Worm (Caenorhabditis elegans) whole organism, L4 larva: ENCODE data around the gene Y22D7AR.7.
A peak's percentile ranks its signal among the peaks of the same experiment; 100 is the strongest.

ENCODE experiments used
- D1046.2 ChIP-seq: fragments of 200-800 bp; sonication (Bioruptor generic); IDR thresholded peaks from 2 replicates; pipeline ENCODE4 v1.3.6; 2022; ENCODE audit warnings: missing genetic modification characterization, missing compliant biosample characterization
- F10B5.3 ChIP-seq: sonication (generic microtip); optimal IDR thresholded peaks from 2 replicates; lab custom pipeline; 2016; ENCODE audit warnings: mild to moderate bottlenecking, missing genetic modification characterization, missing compliant biosample characterization
- F49E8.2 ChIP-seq: sonication (generic microtip); optimal IDR thresholded peaks from 2 replicates; lab custom pipeline; 2016; ENCODE audit warnings: missing compliant biosample characterization, mild to moderate bottlenecking, missing genetic modification characterization, borderline replicate concordance
- R02D3.7 ChIP-seq: fragments of 150-350 bp; sonication (generic microtip); optimal IDR thresholded peaks from 3 replicates; lab custom pipeline; 2014; ENCODE audit warnings: missing biosample characterization, missing genetic modification characterization
- T20F7.1 ChIP-seq: fragments of 200-800 bp; sonication (Bioruptor generic); optimal IDR thresholded peaks from 2 replicates; lab custom pipeline; 2018; ENCODE audit warnings: mild to moderate bottlenecking, missing genetic modification characterization, missing compliant biosample characterization
- Y48G9A.11 ChIP-seq: fragments of 200-800 bp; sonication (Bioruptor generic); IDR thresholded peaks from 2 replicates; pipeline ENCODE4 v1.3.6; 2022; ENCODE audit warnings: missing genetic modification reagents, missing genetic modification characterization, missing compliant biosample characterization
- Y5F2A.4 ChIP-seq: fragments of 200-800 bp; sonication (Bioruptor generic); optimal IDR thresholded peaks from 2 replicates; lab custom pipeline; 2018; ENCODE audit warnings: mild to moderate bottlenecking, missing genetic modification characterization, missing compliant biosample characterization
- ZK546.5 ChIP-seq, 2 experiments: sonication (generic microtip); optimal IDR thresholded peaks; 2 replicates each; lab custom pipeline; 2017; ENCODE audit warnings: missing biosample characterization in 2 of 2, missing genetic modification characterization in 2 of 2
- aly-2 ChIP-seq: sonication (generic microtip); optimal IDR thresholded peaks from 2 replicates; lab custom pipeline; 2018; ENCODE audit warnings: missing biosample characterization, missing genetic modification characterization
- arid-1 ChIP-seq: fragments of 200-800 bp; sonication (Bioruptor generic); conservative IDR thresholded peaks from 2 replicates; pipeline ENCODE4 v1.3.6; 2022; ENCODE audit warnings: missing genetic modification reagents, missing genetic modification characterization, missing compliant biosample characterization
- ceh-32 ChIP-seq: sonication (generic microtip); optimal IDR thresholded peaks from 2 replicates; lab custom pipeline; 2016; ENCODE audit warnings: mild to moderate bottlenecking, missing genetic modification characterization, missing compliant biosample characterization; ENCODE audit not compliant: poor library complexity
- daf-16 ChIP-seq, 3 experiments: sonication (generic microtip); optimal IDR thresholded peaks; 2 replicates each; lab custom pipeline; 2016 to 2017; ENCODE audit warnings: missing genetic modification characterization in 3 of 3, missing genetic modification reagents in 3 of 3, mild to moderate bottlenecking in 2 of 3, missing compliant biosample characterization in 2 of 3, missing biosample characterization in 1 of 3, moderate library complexity in 1 of 3
- dmd-6 ChIP-seq: fragments of 200-800 bp; sonication (Bioruptor generic); IDR thresholded peaks from 2 replicates; pipeline ENCODE4 v1.3.6; 2022; ENCODE audit warnings: missing genetic modification reagents, missing genetic modification characterization, missing compliant biosample characterization
- dmd-8 ChIP-seq: fragments of 200-800 bp; sonication (Bioruptor generic); IDR thresholded peaks from 2 replicates; pipeline ENCODE4 v1.3.6; 2022; ENCODE audit warnings: missing genetic modification characterization, missing compliant biosample characterization
- dmd-9 ChIP-seq: fragments of 200-800 bp; sonication (Bioruptor generic); IDR thresholded peaks from 2 replicates; pipeline ENCODE4 v1.3.6; 2022; ENCODE audit warnings: missing genetic modification reagents, missing genetic modification characterization, missing compliant biosample characterization
- dve-1 ChIP-seq: sonication (generic microtip); optimal IDR thresholded peaks from 2 replicates; lab custom pipeline; 2017; ENCODE audit warnings: antibody characterized with exemption, mild to moderate bottlenecking, missing genetic modification characterization, missing compliant biosample characterization; ENCODE audit not compliant: insufficient read depth
- egl-27 ChIP-seq: sonication (generic microtip); optimal IDR thresholded peaks from 3 replicates; lab custom pipeline; 2017; ENCODE audit warnings: missing biosample characterization, missing genetic modification reagents, missing genetic modification characterization
- fkh-10 ChIP-seq: fragments of 150-350 bp; optimal IDR thresholded peaks from 2 replicates; lab custom pipeline; 2014; ENCODE audit warnings: missing biosample characterization, missing genetic modification reagents, missing genetic modification characterization
- fos-1 ChIP-seq: fragments of 150-350 bp; optimal IDR thresholded peaks from 2 replicates; lab custom pipeline; 2014; ENCODE audit warnings: missing biosample characterization, missing genetic modification characterization
- hif-1 ChIP-seq, 2 experiments: sonication (generic microtip); optimal IDR thresholded peaks; 2 replicates each; lab custom pipeline; 2016 to 2017; ENCODE audit warnings: missing compliant biosample characterization in 2 of 2, missing genetic modification characterization in 2 of 2, missing genetic modification reagents in 2 of 2, missing genotype in 2 of 2, mild to moderate bottlenecking in 1 of 2
- hlh-30 ChIP-seq: sonication (generic microtip); optimal IDR thresholded peaks from 2 replicates; lab custom pipeline; 2017; ENCODE audit warnings: antibody characterized with exemption, mild to moderate bottlenecking, missing genetic modification characterization, missing compliant biosample characterization; ENCODE audit not compliant: insufficient read depth
- hmg-1.1 ChIP-seq: fragments of 200-800 bp; sonication (Bioruptor generic); IDR thresholded peaks from 2 replicates; pipeline ENCODE4 v1.3.6; 2022; ENCODE audit warnings: missing genetic modification reagents, missing genetic modification characterization, missing compliant biosample characterization
- lim-7 ChIP-seq: fragments of 200-800 bp; sonication (Bioruptor generic); IDR thresholded peaks from 2 replicates; pipeline ENCODE4 v1.3.6; 2022; ENCODE audit warnings: missing genetic modification characterization, missing compliant biosample characterization
- lin-1 ChIP-seq: fragments of 200-800 bp; sonication (Bioruptor generic); IDR thresholded peaks from 2 replicates; pipeline ENCODE4 v1.3.6; 2022; ENCODE audit warnings: missing genetic modification reagents, missing genetic modification characterization, missing compliant biosample characterization
- lsy-2 ChIP-seq, 2 experiments: fragments of 150-350 bp in 1 of 2; sonication (generic microtip) in 1 of 2; optimal IDR thresholded peaks; 2 replicates each; lab custom pipeline; 2014 to 2017; ENCODE audit warnings: missing biosample characterization in 2 of 2, missing genetic modification characterization in 2 of 2
- madf-9 ChIP-seq: fragments of 200-800 bp; sonication (Bioruptor generic); conservative IDR thresholded peaks from 2 replicates; pipeline ENCODE4 v1.3.6; 2022; ENCODE audit warnings: missing genetic modification reagents, missing genetic modification characterization, missing compliant biosample characterization
- mdt-29 ChIP-seq: fragments of 200-800 bp; sonication (Bioruptor generic); IDR thresholded peaks from 2 replicates; pipeline ENCODE4 v1.3.6; 2022; ENCODE audit warnings: missing genetic modification reagents, missing genetic modification characterization, missing compliant biosample characterization
- mxl-2 ChIP-seq: fragments of 200-800 bp; sonication (Bioruptor generic); conservative IDR thresholded peaks from 2 replicates; pipeline ENCODE4 v1.3.6; 2022; ENCODE audit warnings: missing genetic modification reagents, missing genetic modification characterization, missing compliant biosample characterization
- nhr-11 ChIP-seq: fragments of 150-350 bp; optimal IDR thresholded peaks from 2 replicates; lab custom pipeline; 2014; ENCODE audit warnings: missing biosample characterization, missing genetic modification characterization
- nhr-111 ChIP-seq: fragments of 200-800 bp; sonication (Bioruptor generic); optimal IDR thresholded peaks from 2 replicates; lab custom pipeline; 2018; ENCODE audit warnings: mild to moderate bottlenecking, missing genetic modification characterization, missing compliant biosample characterization
- nhr-25 ChIP-seq: sonication (generic microtip); optimal IDR thresholded peaks from 2 replicates; lab custom pipeline; 2017; ENCODE audit warnings: missing genetic modification characterization, mild to moderate bottlenecking, missing compliant biosample characterization, antibody characterized with exemption, moderate library complexity, borderline replicate concordance; ENCODE audit not compliant: insufficient read depth
- nhr-28 ChIP-seq: fragments of 150-350 bp; optimal IDR thresholded peaks from 2 replicates; lab custom pipeline; 2014; ENCODE audit warnings: missing biosample characterization, missing genetic modification characterization
- nhr-41 ChIP-seq: fragments of 200-800 bp; sonication (Bioruptor generic); IDR thresholded peaks from 2 replicates; pipeline ENCODE4 v1.3.6; 2022; ENCODE audit warnings: missing genetic modification reagents, missing genetic modification characterization, missing compliant biosample characterization
- nhr-48 ChIP-seq: sonication (generic microtip); optimal IDR thresholded peaks from 2 replicates; lab custom pipeline; 2016; ENCODE audit warnings: mild to moderate bottlenecking, missing genetic modification characterization, missing compliant biosample characterization
- nhr-76 ChIP-seq: fragments of 150-350 bp; optimal IDR thresholded peaks from 2 replicates; lab custom pipeline; 2014; ENCODE audit warnings: missing biosample characterization, missing genetic modification characterization
- nhr-77 ChIP-seq: fragments of 150-350 bp; optimal IDR thresholded peaks from 2 replicates; lab custom pipeline; 2014; ENCODE audit warnings: missing biosample characterization, missing genetic modification characterization
- pha-4 ChIP-seq, 2 experiments: fragments of 150-350 bp in 1 of 2; fragments of 200-800 bp in 1 of 2; sonication (Bioruptor generic) in 1 of 2; IDR thresholded peaks in 1 of 2; optimal IDR thresholded peaks in 1 of 2; 2 replicates each; pipeline versions ENCODE4 v1.3.6 to Lab custom; 2014 to 2022; ENCODE audit warnings: missing genetic modification characterization in 2 of 2, missing genetic modification reagents in 2 of 2, missing biosample characterization in 1 of 2, missing compliant biosample characterization in 1 of 2
- php-3 ChIP-seq: fragments of 200-800 bp; sonication (Bioruptor generic); IDR thresholded peaks from 2 replicates; pipeline ENCODE4 v1.3.6; 2022; ENCODE audit warnings: missing genetic modification reagents, missing genetic modification characterization, missing compliant biosample characterization
- pqm-1 ChIP-seq: sonication (generic microtip); optimal IDR thresholded peaks from 2 replicates; lab custom pipeline; 2017; ENCODE audit warnings: missing biosample characterization, missing genetic modification characterization
- sdz-12 ChIP-seq: fragments of 200-800 bp; sonication (Bioruptor generic); optimal IDR thresholded peaks from 2 replicates; lab custom pipeline; 2018; ENCODE audit warnings: mild to moderate bottlenecking, missing genetic modification characterization, missing compliant biosample characterization
- snpc-1.2 ChIP-seq: fragments of 200-800 bp; sonication (Bioruptor generic); IDR thresholded peaks from 2 replicates; pipeline ENCODE4 v1.3.6; 2022; ENCODE audit warnings: missing genetic modification reagents, missing genetic modification characterization, missing compliant biosample characterization
- spr-3 ChIP-seq: fragments of 200-800 bp; sonication (Bioruptor generic); optimal IDR thresholded peaks from 2 replicates; lab custom pipeline; 2018; ENCODE audit warnings: mild to moderate bottlenecking, missing genetic modification characterization, missing compliant biosample characterization
- tra-1 ChIP-seq: fragments of 200-800 bp; sonication (Bioruptor generic); IDR thresholded peaks from 2 replicates; pipeline ENCODE4 v1.3.6; 2022; ENCODE audit warnings: missing genetic modification reagents, missing genetic modification characterization, missing compliant biosample characterization
- unc-130 ChIP-seq: sonication (generic microtip); optimal IDR thresholded peaks from 2 replicates; lab custom pipeline; 2016; ENCODE audit warnings: missing genetic modification reagents, missing genetic modification characterization, missing compliant biosample characterization
- ztf-7 ChIP-seq: fragments of 150-350 bp; optimal IDR thresholded peaks from 2 replicates; lab custom pipeline; 2014; ENCODE audit warnings: missing biosample characterization, missing genetic modification characterization

Gene Y22D7AR.7

ce11 chrIII:1704020-1704419, 16.1 kb upstream of the Y22D7AR.7 start:
- TF ChIP-seq spr-3 (GFP tag; lab: Kevin White, UChicago) (no peak), hmg-1.1 (GFP tag; lab: Robert Waterston, UW) (no peak), php-3 (GFP tag; lab: Robert Waterston, UW) (no peak), hlh-30 (tag; lab: Kevin White, UChicago) (no peak), D1046.2 (GFP tag; lab: Robert Waterston, UW) (0 out of 2 replicates have a peak, but pooled peaks have one; percentile 42), fos-1 (no peak)
- TF ChIP-seq, all 104 proteins: peak for 1

ce11 chrIII:1702337-1702736, 14.4 kb upstream of the Y22D7AR.7 start, which contains the start of gene spex-3:
Gene spex-3, minus strand, starts transcription at chrIII:1702437.
- no peak for TF ChIP-seq nhr-25 (tag; lab: Kevin White, UChicago)
- no peak for TF ChIP-seq R02D3.7 (tag; lab: Kevin White, UChicago)
- TF ChIP-seq ztf-7: no peak
- TF ChIP-seq mxl-2 (GFP tag; lab: Robert Waterston, UW): no peak
- TF ChIP-seq ceh-32 (tag; lab: Kevin White, UChicago): no peak
- no peak for TF ChIP-seq nhr-76
- no peak for TF ChIP-seq hif-1 (tag; optimal IDR thresholded peaks at IDR 0.05; lab: Kevin White, UChicago)
- no peak for TF ChIP-seq sdz-12
- no peak for TF ChIP-seq egl-27 (tag; lab: Kevin White, UChicago)
- no peak for TF ChIP-seq D1046.2 (GFP tag; lab: Robert Waterston, UW)
- no peak for TF ChIP-seq Y5F2A.4 (GFP tag; lab: Kevin White, UChicago)
- TF ChIP-seq nhr-77: no peak
- TF ChIP-seq nhr-28 (tag; lab: Kevin White, UChicago): no peak
- no peak for TF ChIP-seq nhr-111 (GFP tag; lab: Kevin White, UChicago)
- no peak for TF ChIP-seq mdt-29
- TF ChIP-seq spr-3 (GFP tag; lab: Kevin White, UChicago): no peak
- no peak for TF ChIP-seq Y48G9A.11 (GFP tag; lab: Robert Waterston, UW)
- no peak for TF ChIP-seq php-3 (GFP tag; lab: Robert Waterston, UW)
- no peak for TF ChIP-seq fkh-10 (GFP tag; lab: Kevin White, UChicago)

ce11 chrIII:1698842-1699241, 10.9 kb upstream of the Y22D7AR.7 start, which contains the start of gene fbxa-74:
Gene fbxa-74, minus strand, starts transcription at chrIII:1698986.
- TF ChIP-seq hlh-30 (tag; lab: Kevin White, UChicago) (no peak), nhr-25 (tag; lab: Kevin White, UChicago) (no peak), snpc-1.2 (no peak), nhr-28 (tag; lab: Kevin White, UChicago) (peak; percentile 56), nhr-41 (GFP tag; lab: Robert Waterston, UW) (no peak), lin-1 (GFP tag; lab: Robert Waterston, UW) (no peak), tra-1 (no peak), dmd-8 (no peak), Y48G9A.11 (GFP tag; lab: Robert Waterston, UW) (no peak), pqm-1 (tag; lab: Kevin White, UChicago) (peak; percentile 87), unc-130 (GFP tag; lab: Kevin White, UChicago) (no peak), dve-1 (peak; percentile 41), F49E8.2 (tag; lab: Kevin White, UChicago) (no peak), ZK546.5 (tag; optimal IDR thresholded peaks at IDR 0.05; lab: Kevin White, UChicago) (no peak), daf-16 (GFP tag; optimal IDR thresholded peaks at IDR 0.05; lab: Kevin White, UChicago) (no peak), daf-16 (tag; optimal IDR thresholded peaks at IDR 0.05; lab: Kevin White, UChicago) (no peak), dmd-6 (GFP tag; lab: Robert Waterston, UW) (peak; percentile 76), dmd-9 (GFP tag; lab: Robert Waterston, UW) (no peak), madf-9 (GFP tag; lab: Robert Waterston, UW) (no peak), aly-2 (tag; lab: Kevin White, UChicago) (no peak), nhr-11 (tag; lab: Kevin White, UChicago) (no peak), arid-1 (GFP tag; lab: Robert Waterston, UW) (no peak), lsy-2 (tag; optimal IDR thresholded peaks at IDR 0.05; lab: Kevin White, UChicago) (no peak), F10B5.3 (tag; lab: Kevin White, UChicago) (no peak), mdt-29 (no peak), nhr-48 (tag; lab: Kevin White, UChicago) (no peak), pha-4 (GFP tag; IDR thresholded peaks at IDR 0.05; lab: Robert Waterston, UW) (no peak), pha-4 (tag; optimal IDR thresholded peaks at IDR 0.05; lab: Kevin White, UChicago) (no peak), lim-7 (GFP tag; lab: Robert Waterston, UW) (no peak), T20F7.1 (no peak)
